Fruit fly (Drosophila melanogaster) whole organism, embryonic: ENCODE data around the gene Ir75d.

ENCODE experiments used
- B-H2 ChIP-seq: fragments of 200-800 bp; sonication (Bioruptor generic); optimal IDR thresholded peaks from 2 replicates; lab custom pipeline; 2018; ENCODE audit warnings: missing biosample characterization, mild to moderate bottlenecking, missing genetic modification characterization
- CG10267 ChIP-seq: fragments of 200-800 bp; sonication (Bioruptor generic); optimal IDR thresholded peaks from 2 replicates; lab custom pipeline; 2018; ENCODE audit warnings: missing biosample characterization, mild to moderate bottlenecking, missing genetic modification characterization, moderate library complexity
- CG11398 ChIP-seq: fragments of 200-800 bp; sonication (Bioruptor generic); optimal IDR thresholded peaks from 2 replicates; lab custom pipeline; 2016; ENCODE audit warnings: missing biosample characterization, missing genetic modification characterization
- CG11695 ChIP-seq: fragments of 200-800 bp; sonication (Bioruptor generic); IDR thresholded peaks from 3 replicates; pipeline ENCODE4 v1.3.6; 2022; ENCODE audit warnings: missing biosample characterization, missing genetic modification characterization
- CG14860 ChIP-seq: fragments of 200-800 bp; sonication (Bioruptor generic); IDR thresholded peaks from 3 replicates; pipeline ENCODE4 v1.3.6; 2022; ENCODE audit warnings: missing biosample characterization, missing genetic modification characterization; ENCODE audit not compliant: partially characterized antibody
- CG15073 ChIP-seq: fragments of 200-800 bp; sonication (Bioruptor generic); optimal IDR thresholded peaks from 2 replicates; lab custom pipeline; 2016; ENCODE audit warnings: missing biosample characterization, missing genetic modification characterization
- CG15269 ChIP-seq: fragments of 200-800 bp; sonication (Bioruptor generic); optimal IDR thresholded peaks from 2 replicates; lab custom pipeline; 2018; ENCODE audit warnings: missing biosample characterization, mild to moderate bottlenecking, missing genetic modification characterization, moderate library complexity
- CG1647 ChIP-seq: fragments of 200-800 bp; sonication (Bioruptor generic); optimal IDR thresholded peaks from 3 replicates; lab custom pipeline; 2016; ENCODE audit warnings: missing biosample characterization, missing genetic modification characterization
- CG16813 ChIP-seq: fragments of 200-800 bp; sonication (Bioruptor generic); IDR thresholded peaks from 3 replicates; pipeline ENCODE4 v1.3.6; 2022; ENCODE audit warnings: missing biosample characterization, missing genetic modification characterization; ENCODE audit not compliant: partially characterized antibody
- CG17829 ChIP-seq: fragments of 200-800 bp; optimal IDR thresholded peaks from 2 replicates; lab custom pipeline; 2019; ENCODE audit warnings: missing biosample characterization, mild to moderate bottlenecking, missing genetic modification characterization, moderate library complexity
- CG18011 ChIP-seq: fragments of 200-800 bp; sonication (Bioruptor generic); optimal IDR thresholded peaks from 2 replicates; lab custom pipeline; 2017; ENCODE audit warnings: missing biosample characterization, missing genetic modification characterization, mild to moderate bottlenecking, moderate library complexity, missing genotype
- CG2202 ChIP-seq: fragments of 200-800 bp; sonication (Bioruptor generic); optimal IDR thresholded peaks from 2 replicates; lab custom pipeline; 2018; ENCODE audit warnings: missing biosample characterization, mild to moderate bottlenecking, missing genetic modification characterization
- CG30020 ChIP-seq: fragments of 200-800 bp; optimal IDR thresholded peaks from 2 replicates; lab custom pipeline; 2019; ENCODE audit warnings: missing biosample characterization, mild to moderate bottlenecking, missing genetic modification characterization, moderate library complexity
- CG31388 ChIP-seq: fragments of 200-800 bp; sonication (Bioruptor generic); optimal IDR thresholded peaks from 2 replicates; lab custom pipeline; 2016; ENCODE audit warnings: missing biosample characterization, missing genetic modification characterization
- CG42726 ChIP-seq: fragments of 200-800 bp; sonication (Bioruptor generic); IDR thresholded peaks from 2 replicates; pipeline ENCODE4 v1.3.6; 2022; ENCODE audit warnings: missing biosample characterization, missing genetic modification characterization; ENCODE audit not compliant: partially characterized antibody
- CG6254 ChIP-seq: fragments of 200-800 bp; sonication (Bioruptor generic); optimal IDR thresholded peaks from 3 replicates; lab custom pipeline; 2017; ENCODE audit warnings: mild to moderate bottlenecking, missing biosample characterization, missing genetic modification reagents, missing genetic modification characterization
- CG6791 ChIP-seq: fragments of 200-800 bp; sonication (Bioruptor generic); IDR thresholded peaks from 3 replicates; pipeline ENCODE4 v1.3.6; 2022; ENCODE audit warnings: missing biosample characterization, missing genetic modification characterization; ENCODE audit not compliant: partially characterized antibody
- CG7963 ChIP-seq: fragments of 200-800 bp; sonication (Bioruptor generic); IDR thresholded peaks from 3 replicates; pipeline ENCODE4 v1.3.6; 2022; ENCODE audit warnings: missing biosample characterization, missing genetic modification characterization; ENCODE audit not compliant: partially characterized antibody
- CG8765 ChIP-seq: fragments of 200-800 bp; sonication (Bioruptor generic); IDR thresholded peaks from 2 replicates; pipeline ENCODE4 v1.3.6; 2022; ENCODE audit warnings: missing biosample characterization, missing genetic modification characterization
- CG9437 ChIP-seq: fragments of 200-800 bp; sonication (Bioruptor generic); optimal IDR thresholded peaks from 2 replicates; lab custom pipeline; 2018; ENCODE audit warnings: missing biosample characterization, mild to moderate bottlenecking, missing genetic modification characterization
- Doc3 ChIP-seq: fragments of 200-800 bp; sonication (Bioruptor generic); IDR thresholded peaks from 3 replicates; pipeline ENCODE4 v1.3.6; 2022; ENCODE audit warnings: missing biosample characterization, missing genetic modification characterization; ENCODE audit not compliant: partially characterized antibody
- Dp ChIP-seq: fragments of 200-800 bp; sonication (Bioruptor generic); optimal IDR thresholded peaks from 2 replicates; lab custom pipeline; 2018; ENCODE audit warnings: missing biosample characterization, mild to moderate bottlenecking, missing genetic modification characterization, moderate library complexity
- E2f2 ChIP-seq: fragments of 200-800 bp; sonication (Bioruptor generic); IDR thresholded peaks from 2 replicates; pipeline ENCODE4 v1.3.6; 2022; ENCODE audit warnings: missing biosample characterization, missing genetic modification characterization
- Ets97D ChIP-seq: fragments of 200-800 bp; sonication (Bioruptor generic); optimal IDR thresholded peaks from 3 replicates; lab custom pipeline; 2016; ENCODE audit warnings: missing biosample characterization, missing genetic modification characterization
- HmgD ChIP-seq: fragments of 200-800 bp; sonication (Bioruptor generic); optimal IDR thresholded peaks from 3 replicates; lab custom pipeline; 2016; ENCODE audit warnings: missing biosample characterization, missing genetic modification characterization
- HmgZ ChIP-seq: fragments of 200-800 bp; sonication (Bioruptor generic); optimal IDR thresholded peaks from 2 replicates; lab custom pipeline; 2018; ENCODE audit warnings: missing biosample characterization, mild to moderate bottlenecking, missing genetic modification characterization
- Lim3 ChIP-seq: fragments of 200-800 bp; sonication (Bioruptor generic); IDR thresholded peaks from 2 replicates; pipeline ENCODE4 v1.3.6; 2022; ENCODE audit warnings: missing biosample characterization, missing genetic modification characterization
- MESR4 ChIP-seq: fragments of 200-800 bp; sonication (Bioruptor generic); optimal IDR thresholded peaks from 2 replicates; lab custom pipeline; 2018; ENCODE audit warnings: missing biosample characterization, mild to moderate bottlenecking, missing genetic modification characterization, moderate library complexity
- Ptx1 ChIP-seq: fragments of 200-800 bp; sonication (Bioruptor generic); IDR thresholded peaks from 2 replicates; pipeline ENCODE4 v1.3.6; 2022; ENCODE audit warnings: missing biosample characterization, missing genetic modification characterization
- Sin3A ChIP-seq: fragments of >200 bp; optimal IDR thresholded peaks from 2 replicates; lab custom pipeline; 2018
- Sry-δ ChIP-seq: fragments of 200-800 bp; sonication (Bioruptor generic); optimal IDR thresholded peaks from 2 replicates; lab custom pipeline; 2016; ENCODE audit warnings: missing biosample characterization, missing genetic modification characterization
- ato ChIP-seq: fragments of 200-800 bp; sonication (Bioruptor generic); IDR thresholded peaks from 2 replicates; pipeline ENCODE4 v1.3.6; 2022; ENCODE audit warnings: missing biosample characterization, missing genetic modification characterization; ENCODE audit not compliant: partially characterized antibody
- bbx ChIP-seq: fragments of 200-800 bp; sonication (Bioruptor generic); IDR thresholded peaks from 2 replicates; pipeline ENCODE4 v1.3.6; 2022; ENCODE audit warnings: missing biosample characterization, missing genetic modification characterization; ENCODE audit not compliant: partially characterized antibody
- chinmo ChIP-seq: fragments of 200-800 bp; sonication (Bioruptor generic); IDR thresholded peaks from 4 replicates; pipeline ENCODE4 v1.3.6; 2022; ENCODE audit warnings: missing biosample characterization, missing genetic modification characterization; ENCODE audit not compliant: partially characterized antibody
- esg ChIP-seq: fragments of 200-800 bp; sonication (Bioruptor generic); conservative IDR thresholded peaks from 2 replicates; pipeline ENCODE4 v1.3.6; 2022; ENCODE audit warnings: missing biosample characterization, missing genetic modification characterization
- gfzf ChIP-seq: fragments of 200-800 bp; sonication (Bioruptor generic); optimal IDR thresholded peaks from 2 replicates; lab custom pipeline; 2016; ENCODE audit warnings: missing biosample characterization, mild to moderate bottlenecking, missing genetic modification characterization, moderate library complexity
- hb ChIP-seq: fragments of 200-800 bp; sonication (Bioruptor generic); IDR thresholded peaks from 3 replicates; pipeline ENCODE4 v1.3.6; 2022; ENCODE audit warnings: missing biosample characterization, missing genetic modification characterization; ENCODE audit not compliant: partially characterized antibody
- inv ChIP-seq: fragments of 200-800 bp; sonication (Bioruptor generic); IDR thresholded peaks from 2 replicates; pipeline ENCODE4 v1.3.6; 2022; ENCODE audit warnings: missing biosample characterization, missing genetic modification characterization; ENCODE audit not compliant: partially characterized antibody
- knrl ChIP-seq: fragments of 200-800 bp; sonication (Bioruptor generic); IDR thresholded peaks from 3 replicates; pipeline ENCODE4 v1.3.6; 2022; ENCODE audit warnings: missing biosample characterization, missing genetic modification characterization; ENCODE audit not compliant: partially characterized antibody
- mam ChIP-seq: fragments of 200-800 bp; sonication (Bioruptor generic); optimal IDR thresholded peaks from 3 replicates; lab custom pipeline; 2016; ENCODE audit warnings: missing biosample characterization, missing genetic modification characterization
- psq ChIP-seq: fragments of 200-800 bp; sonication (Bioruptor generic); optimal IDR thresholded peaks from 2 replicates; lab custom pipeline; 2017; ENCODE audit warnings: missing biosample characterization, missing genetic modification characterization
- sens ChIP-seq: fragments of 200-800 bp; sonication (Bioruptor generic); peaks from one replicate; lab custom pipeline; 2016; ENCODE audit warnings: missing biosample characterization, missing genetic modification characterization
- sna ChIP-seq: fragments of 200-800 bp; sonication (Bioruptor generic); IDR thresholded peaks from 2 replicates; pipeline ENCODE4 v1.3.6; 2022; ENCODE audit warnings: missing biosample characterization, missing genetic modification characterization; ENCODE audit not compliant: partially characterized antibody
- stc ChIP-seq: fragments of 200-800 bp; sonication (Bioruptor generic); IDR thresholded peaks from 2 replicates; pipeline ENCODE4 v1.3.6; 2022; ENCODE audit warnings: missing biosample characterization, missing genetic modification characterization
- stwl ChIP-seq: fragments of 200-800 bp; sonication (Bioruptor generic); optimal IDR thresholded peaks from 3 replicates; lab custom pipeline; 2018; ENCODE audit warnings: missing biosample characterization, mild to moderate bottlenecking, missing genetic modification characterization, moderate library complexity
- tup ChIP-seq: fragments of 200-800 bp; sonication (Bioruptor generic); optimal IDR thresholded peaks from 2 replicates; lab custom pipeline; 2016; ENCODE audit warnings: missing biosample characterization, mild to moderate bottlenecking, missing genetic modification characterization, moderate library complexity
- usp ChIP-seq: fragments of >200 bp; optimal IDR thresholded peaks from 2 replicates; lab custom pipeline; 2017; ENCODE audit warnings: missing biosample characterization, missing genetic modification characterization

Gene Ir75d

DNA sequence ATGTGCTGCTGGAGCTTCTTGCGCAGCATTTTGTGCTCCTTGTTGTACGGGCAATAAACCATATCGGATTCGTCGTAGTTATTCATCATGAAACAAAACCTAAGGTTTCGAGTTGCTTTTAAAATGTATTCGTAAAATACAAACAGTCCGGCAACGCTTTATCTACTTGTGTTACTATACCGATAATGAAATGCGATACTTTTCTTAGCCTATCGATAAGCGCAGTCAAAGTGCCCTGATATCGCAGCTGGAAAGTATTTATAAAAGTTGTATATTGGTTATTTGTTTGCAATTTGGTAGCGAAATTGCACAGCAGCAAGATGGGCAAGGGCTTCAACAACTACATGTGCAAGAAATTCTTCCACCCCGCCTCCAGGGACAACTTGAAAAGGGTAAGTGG is 9.6 kb downstream of the Ir75d start, which contains the start of the genes arx and CG6843 (continued):
- TF ChIP-seq Doc3 (GFP tag; lab: Robert Waterston, UW) (peak; percentile 87), B-H2 (peak; percentile 56), CG2202 (tag; lab: Kevin White, UChicago) (no peak), esg (no peak), psq (GFP tag; lab: Kevin White, UChicago) (peak; percentile 39), stc (GFP tag; lab: Robert Waterston, UW) (no peak), sna (GFP tag; lab: Robert Waterston, UW) (peak; percentile 84), Sry-δ (GFP tag; lab: Kevin White, UChicago) (peak; percentile 83), Ets97D (GFP tag; lab: Kevin White, UChicago) (peak; percentile 55), usp (no peak), CG18011 (GFP tag; lab: Kevin White, UChicago) (no peak), mam (GFP tag; lab: Kevin White, UChicago) (no peak), Dp (peak; percentile 66), CG15269 (tag; lab: Kevin White, UChicago) (no peak), hb (GFP tag; lab: Robert Waterston, UW) (peak; percentile 79), CG17829 (tag; lab: Kevin White, UChicago) (peak; percentile 23), MESR4 (GFP tag; lab: Kevin White, UChicago) (peak; percentile 83), CG31388 (GFP tag; lab: Kevin White, UChicago) (no peak), E2f2 (peak; percentile 70), HmgZ (tag; lab: Kevin White, UChicago) (peak; percentile 62), CG16813 (peak; percentile 91), CG10267 (tag; lab: Kevin White, UChicago) (peak; percentile 40), CG14860 (GFP tag; lab: Robert Waterston, UW) (peak; percentile 79), CG8765 (no peak), stwl (tag; lab: Kevin White, UChicago) (peak; percentile 87), inv (GFP tag; lab: Robert Waterston, UW) (peak; percentile 89), Sin3A (lab: Kevin White, UChicago) (peak; percentile 58), knrl (peak; percentile 91), tup (GFP tag; lab: Kevin White, UChicago) (no peak), CG7963 (GFP tag; lab: Robert Waterston, UW) (peak; percentile 88), HmgD (GFP tag; lab: Kevin White, UChicago) (peak; percentile 24), CG11398 (GFP tag; lab: Kevin White, UChicago) (no peak), CG15073 (GFP tag; lab: Kevin White, UChicago) (no peak), chinmo (GFP tag; lab: Robert Waterston, UW) (peak; percentile 96), CG42726 (GFP tag; lab: Robert Waterston, UW) (peak; percentile 80; the same call in 1 of the 2 replicates), gfzf (GFP tag; lab: Kevin White, UChicago) (peak; percentile 28), bbx (GFP tag; lab: Robert Waterston, UW) (peak; percentile 92), CG6791 (GFP tag; lab: Robert Waterston, UW) (peak; percentile 93), CG30020 (tag; lab: Kevin White, UChicago) (peak; percentile 53), CG11695 (no peak), CG9437 (GFP tag; lab: Kevin White, UChicago) (no peak), sens (GFP tag; lab: Kevin White, UChicago) (peak; percentile 70), CG6254 (GFP tag; lab: Kevin White, UChicago) (no peak), Lim3 (GFP tag; lab: Robert Waterston, UW) (no peak), CG1647 (GFP tag; lab: Kevin White, UChicago) (no peak), ato (GFP tag; lab: Robert Waterston, UW) (peak; percentile 86), Ptx1 (no peak)
